Worm (Caenorhabditis elegans) whole organism, L3 larva: ENCODE data around the gene denn-4.

Experiments
- mdl-1 ChIP-seq: fragments of 150-350 bp; optimal IDR thresholded peaks from 2 replicates; lab custom pipeline; 2014; ENCODE audit warnings: missing biosample characterization, missing genetic modification characterization
- nfya-1 ChIP-seq: sonication (generic microtip); optimal IDR thresholded peaks from 2 replicates; lab custom pipeline; 2017; ENCODE audit warnings: missing genetic modification characterization, mild to moderate bottlenecking, missing compliant biosample characterization, antibody characterized with exemption, moderate library complexity; ENCODE audit not compliant: insufficient read depth

DNA sequence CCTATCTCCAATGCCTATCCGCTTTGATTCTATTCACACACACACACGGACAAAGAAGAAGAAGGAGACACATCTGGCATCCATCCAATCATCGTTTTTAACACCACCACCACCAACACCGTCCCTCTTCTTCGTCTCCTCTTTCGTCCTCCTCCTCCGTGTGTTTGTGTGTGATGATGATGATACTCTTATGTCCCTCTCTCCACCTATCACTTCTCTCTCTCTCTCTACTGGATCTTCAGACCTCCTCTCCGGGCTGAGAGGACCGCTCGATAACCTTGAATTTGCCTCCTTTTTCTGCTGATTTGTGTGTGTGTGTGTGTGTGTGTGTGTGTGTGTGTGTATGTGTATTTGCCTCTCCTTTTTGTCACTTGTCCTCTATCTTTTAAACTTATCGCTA, 22.8 kb upstream of the denn-4 start:
- TF ChIP-seq mdl-1 (tag; lab: Kevin White, UChicago) (no peak), nfya-1 (tag; lab: Kevin White, UChicago) (peak; percentile 54)
